Worm (Caenorhabditis elegans) whole organism, young adult: Measurements from ENCODE around the gene rop-1.

Source experiments
- F49E8.2 ChIP-seq: sonication (generic microtip); optimal IDR thresholded peaks from 3 replicates; lab custom pipeline; 2017; ENCODE audit warnings: missing genetic modification characterization, mild to moderate bottlenecking, missing compliant biosample characterization, antibody characterized with exemption, moderate library complexity; ENCODE audit not compliant: insufficient read depth
- K12H6.12 ChIP-seq: fragments of 200-800 bp; sonication (Bioruptor generic); optimal IDR thresholded peaks from 2 replicates; lab custom pipeline; 2018; ENCODE audit warnings: mild to moderate bottlenecking, missing genetic modification characterization, missing compliant biosample characterization
- cebp-2 ChIP-seq: fragments of 200-800 bp; sonication (Bioruptor generic); IDR thresholded peaks from 2 replicates; pipeline ENCODE4 v1.3.6; 2022; ENCODE audit warnings: missing genetic modification characterization, missing compliant biosample characterization
- hrde-1 ChIP-seq: sonication (generic microtip); optimal IDR thresholded peaks from 2 replicates; lab custom pipeline; 2016; ENCODE audit warnings: missing genetic modification characterization, mild to moderate bottlenecking, missing compliant biosample characterization, moderate library complexity, missing genotype, missing genetic modification reagents, borderline replicate concordance
- madf-10 ChIP-seq: sonication (generic microtip); optimal IDR thresholded peaks from 2 replicates; lab custom pipeline; 2016; ENCODE audit warnings: mild to moderate bottlenecking, missing genetic modification characterization, missing compliant biosample characterization
- pbrm-1 ChIP-seq: fragments of 200-800 bp; sonication (Bioruptor generic); IDR thresholded peaks from 2 replicates; pipeline ENCODE4 v1.3.6; 2022; ENCODE audit warnings: missing genetic modification reagents, missing genetic modification characterization, missing compliant biosample characterization
- unc-130 ChIP-seq: sonication (generic microtip); optimal IDR thresholded peaks from 2 replicates; lab custom pipeline; 2016; ENCODE audit warnings: missing genetic modification reagents, missing genetic modification characterization, missing compliant biosample characterization
- unc-62 ChIP-seq: fragments of 150-350 bp; optimal IDR thresholded peaks from 2 replicates; lab custom pipeline; 2014; ENCODE audit warnings: missing biosample characterization, missing genetic modification reagents, missing genetic modification characterization

DNA sequence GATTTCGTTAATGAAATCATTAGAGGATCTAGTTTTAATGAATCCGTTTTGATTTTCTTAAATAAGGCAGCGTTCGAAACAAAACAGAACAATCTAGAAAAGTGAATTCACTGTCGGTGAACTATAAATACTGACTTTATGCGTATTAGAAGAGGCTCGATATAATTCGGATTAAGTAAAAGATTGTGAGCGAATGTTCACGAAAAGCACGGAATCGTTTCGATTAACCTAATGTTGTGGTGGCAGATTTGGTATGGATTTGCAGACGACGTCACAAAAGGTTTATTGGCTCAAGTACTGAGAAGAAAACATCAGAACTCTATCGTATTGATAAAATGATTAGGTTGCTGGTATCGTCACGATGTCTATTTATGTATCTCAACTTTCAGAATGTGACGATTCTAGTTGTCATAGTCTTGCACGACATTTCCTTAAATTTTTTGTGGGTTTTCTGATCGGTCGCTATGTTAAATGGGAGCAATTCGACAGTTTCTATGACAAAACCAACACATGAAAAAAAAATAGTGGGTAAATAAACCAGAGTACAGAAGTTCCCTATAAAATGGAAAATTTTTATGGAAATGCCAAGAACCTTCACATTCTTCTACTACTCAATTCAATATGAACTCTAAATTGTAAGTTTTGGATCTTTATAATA is 25.5 kb downstream of the rop-1 start, which contains the start of the genes pyt-1 and fipr-7:
- TF ChIP-seq unc-130: no peak
- no peak for TF ChIP-seq K12H6.12
- TF ChIP-seq unc-62 (GFP tag; lab: Kevin White, UChicago): no peak
- no peak for TF ChIP-seq F49E8.2 (tag; lab: Kevin White, UChicago)
- no peak for TF ChIP-seq pbrm-1 (GFP tag; lab: Robert Waterston, UW)
- TF ChIP-seq cebp-2 (GFP tag; lab: Robert Waterston, UW): no peak
- no peak for TF ChIP-seq madf-10
- TF ChIP-seq hrde-1: no peak
